Worm (Caenorhabditis elegans): ENCODE results near the gene tdo-2.

ce11 chrIII:5948162-5948933 lies 28.6 kb upstream of the tdo-2 start, which contains the start of the genes F25B5.6 and F25B5.3:
- TF ChIP-seq tra-4 (tag; optimal IDR thresholded peaks at IDR 0.05): no peak
- TF ChIP-seq ama-1 (optimal IDR thresholded peaks at IDR 0.05): no peak
- no peak for TF ChIP-seq flt-1 (GFP tag; IDR thresholded peaks at IDR 0.05)
- no peak for TF ChIP-seq tbx-37 (GFP tag; conservative IDR thresholded peaks at IDR 0.05)
- TF ChIP-seq pes-1 (GFP tag; IDR thresholded peaks at IDR 0.05): no peak
- TF ChIP-seq ets-7 (tag; optimal IDR thresholded peaks at IDR 0.05): no peak
